Fruit fly (Drosophila melanogaster) whole organism, wandering third instar larva: ENCODE measurements around the gene Gbp3.

Experiments
- CG9705 ChIP-seq: fragments of 200-800 bp; sonication (Bioruptor generic); optimal IDR thresholded peaks from 2 replicates; lab custom pipeline; 2018; ENCODE audit warnings: missing biosample characterization, mild to moderate bottlenecking, missing genetic modification characterization
- HLH106 ChIP-seq: fragments of 200-800 bp; optimal IDR thresholded peaks from 3 replicates; lab custom pipeline; 2019; ENCODE audit warnings: missing biosample characterization, mild to moderate bottlenecking, missing genetic modification characterization, moderate library complexity
- Myc ChIP-seq: fragments of >200 bp; optimal IDR thresholded peaks from 2 replicates; lab custom pipeline; 2017
- Sp1 ChIP-seq: fragments of 200-800 bp; sonication (Bioruptor generic); optimal IDR thresholded peaks from 3 replicates; lab custom pipeline; 2019; ENCODE audit warnings: missing biosample characterization, mild to moderate bottlenecking, missing genetic modification characterization, moderate library complexity
- sage ChIP-seq: fragments of 200-800 bp; sonication (Bioruptor generic); optimal IDR thresholded peaks from 2 replicates; lab custom pipeline; 2016; ENCODE audit warnings: missing biosample characterization, mild to moderate bottlenecking, missing genetic modification characterization
- sv ChIP-seq: fragments of 200-800 bp; sonication (Bioruptor generic); optimal IDR thresholded peaks from 3 replicates; lab custom pipeline; 2016; ENCODE audit warnings: missing biosample characterization, missing genetic modification characterization
- tai ChIP-seq: sonication (Bioruptor generic); optimal IDR thresholded peaks from 2 replicates; lab custom pipeline; 2016; ENCODE audit warnings: missing biosample characterization, missing genetic modification characterization

DNA sequence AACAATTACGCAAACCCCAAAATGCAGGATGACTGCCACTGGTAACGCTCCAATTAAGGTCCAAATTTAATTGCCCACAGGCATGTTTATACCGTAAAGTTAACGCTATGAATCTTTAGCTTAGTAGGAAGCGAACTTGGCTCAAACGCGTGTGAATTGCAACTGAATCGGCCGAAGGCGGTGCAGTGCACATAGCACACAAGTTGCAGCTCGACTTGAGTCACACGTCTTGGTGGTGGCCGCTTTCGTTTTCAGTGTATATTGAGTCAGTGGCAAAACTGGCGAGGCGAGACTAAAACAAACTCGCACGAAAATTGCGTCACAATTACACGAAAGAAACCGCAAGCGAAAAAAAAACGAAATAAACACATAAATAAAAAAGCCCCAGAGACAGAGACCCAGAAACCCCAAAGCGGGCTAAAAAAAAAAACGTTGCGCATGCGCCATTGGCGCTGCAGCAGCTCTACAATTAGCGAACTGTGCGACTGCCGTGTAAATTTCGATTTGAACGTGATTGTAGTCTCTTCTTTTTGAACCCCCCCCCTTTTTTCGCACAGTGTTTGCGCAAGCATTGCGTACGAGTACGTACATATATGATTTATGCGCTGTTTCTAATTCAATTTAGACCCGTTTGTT is 32.5 kb downstream of the Gbp3 start:
- TF ChIP-seq HLH106, result no peak
- no peak for TF ChIP-seq Sp1 (GFP tag; lab: Kevin White, UChicago)
- no peak for TF ChIP-seq sage
- no peak for TF ChIP-seq sv (GFP tag; lab: Kevin White, UChicago)
- TF ChIP-seq Myc (lab: Kevin White, UChicago), result no peak
- no peak for TF ChIP-seq tai
- TF ChIP-seq CG9705, result no peak
